Fruit fly (Drosophila melanogaster) whole organism, wandering third instar larva: Measurements from ENCODE around the gene CG45100.
A peak's percentile ranks its signal among the peaks of the same experiment; 100 is the strongest.

Source experiments
- Abd-B ChIP-seq: fragments of >200 bp; optimal IDR thresholded peaks from 2 replicates; lab custom pipeline; 2017; ENCODE audit warnings: missing biosample characterization, missing genetic modification characterization
- CG32264 ChIP-seq: fragments of 200-800 bp; sonication (Bioruptor generic); optimal IDR thresholded peaks from 2 replicates; lab custom pipeline; 2016; ENCODE audit warnings: missing biosample characterization, missing genetic modification characterization
- CG9705 ChIP-seq: fragments of 200-800 bp; sonication (Bioruptor generic); optimal IDR thresholded peaks from 2 replicates; lab custom pipeline; 2018; ENCODE audit warnings: missing biosample characterization, mild to moderate bottlenecking, missing genetic modification characterization
- CrebA ChIP-seq: fragments of 200-800 bp; sonication (Bioruptor generic); optimal IDR thresholded peaks from 2 replicates; lab custom pipeline; 2016; ENCODE audit warnings: missing biosample characterization, mild to moderate bottlenecking, missing genetic modification characterization, borderline replicate concordance
- Dfd ChIP-seq: fragments of >200 bp; optimal IDR thresholded peaks from 2 replicates; lab custom pipeline; 2017; ENCODE audit warnings: missing biosample characterization, missing genetic modification characterization
- Dif ChIP-seq: fragments of 200-275, 200-300 bp; sonication (Bioruptor generic); optimal IDR thresholded peaks from 2 replicates; lab custom pipeline; 2018; ENCODE audit warnings: missing biosample characterization, missing genetic modification characterization; ENCODE audit not compliant: partially characterized antibody
- GATAd ChIP-seq: sonication (Bioruptor generic); optimal IDR thresholded peaks from 2 replicates; lab custom pipeline; 2016; ENCODE audit warnings: missing biosample characterization, missing genetic modification characterization
- HLH106 ChIP-seq: fragments of 200-800 bp; optimal IDR thresholded peaks from 3 replicates; lab custom pipeline; 2019; ENCODE audit warnings: missing biosample characterization, mild to moderate bottlenecking, missing genetic modification characterization, moderate library complexity
- Hnf4 ChIP-seq: fragments of 200-800 bp; sonication (Bioruptor generic); optimal IDR thresholded peaks from 2 replicates; lab custom pipeline; 2016; ENCODE audit warnings: missing biosample characterization, mild to moderate bottlenecking, missing genetic modification characterization
- Hr83 ChIP-seq: fragments of 200-300 bp; sonication (Bioruptor generic); optimal IDR thresholded peaks from 2 replicates; lab custom pipeline; 2016; ENCODE audit warnings: missing biosample characterization, mild to moderate bottlenecking, missing genetic modification characterization, moderate library complexity; ENCODE audit not compliant: poor library complexity, severe bottlenecking
- Jra ChIP-seq: sonication (Bioruptor generic); optimal IDR thresholded peaks from 2 replicates; lab custom pipeline; 2016; ENCODE audit warnings: missing biosample characterization, missing genetic modification characterization
- Mio ChIP-seq: sonication (Bioruptor generic); optimal IDR thresholded peaks from 2 replicates; lab custom pipeline; 2016; ENCODE audit warnings: missing biosample characterization, missing genetic modification characterization
- Myc ChIP-seq: fragments of >200 bp; optimal IDR thresholded peaks from 2 replicates; lab custom pipeline; 2017
- N ChIP-seq: fragments of >200 bp; optimal IDR thresholded peaks from 2 replicates; lab custom pipeline; 2018; ENCODE audit warnings: missing biosample characterization, missing external identifiers, missing genetic modification characterization
- OdsH ChIP-seq: fragments of 200-800 bp; sonication (Bioruptor generic); optimal IDR thresholded peaks from 2 replicates; lab custom pipeline; 2016; ENCODE audit warnings: missing biosample characterization, mild to moderate bottlenecking, missing genetic modification characterization
- Rel ChIP-seq, 2 experiments: fragments of 200-800 bp; sonication (Bioruptor generic) in 1 of 2; optimal IDR thresholded peaks; 2 replicates in 1 of 2; 3 replicates in 1 of 2; lab custom pipeline; 2016 to 2019; ENCODE audit warnings: mild to moderate bottlenecking in 2 of 2, missing biosample characterization in 2 of 2, missing genetic modification characterization in 2 of 2, moderate library complexity in 1 of 2
- Sp1 ChIP-seq: fragments of 200-800 bp; sonication (Bioruptor generic); optimal IDR thresholded peaks from 3 replicates; lab custom pipeline; 2019; ENCODE audit warnings: missing biosample characterization, mild to moderate bottlenecking, missing genetic modification characterization, moderate library complexity
- Vsx2 ChIP-seq: fragments of 200-300, 225-300 bp; sonication (Bioruptor generic); optimal IDR thresholded peaks from 2 replicates; lab custom pipeline; 2018; ENCODE audit warnings: missing biosample characterization, missing genetic modification characterization; ENCODE audit not compliant: partially characterized antibody
- br ChIP-seq: fragments of 200-800 bp; sonication (Bioruptor generic); optimal IDR thresholded peaks from 2 replicates; lab custom pipeline; 2016; ENCODE audit warnings: missing biosample characterization, missing genetic modification characterization
- brk ChIP-seq: fragments of 200-800 bp; sonication (Bioruptor generic); optimal IDR thresholded peaks from 2 replicates; lab custom pipeline; 2016; ENCODE audit warnings: missing biosample characterization, mild to moderate bottlenecking, missing genetic modification characterization
- dl ChIP-seq, 2 experiments: fragments of 175-275, 200-275 bp in 1 of 2; fragments of 200-275 bp in 1 of 2; sonication (Bioruptor generic); optimal IDR thresholded peaks; lab custom pipeline; 2018; ENCODE audit warnings: mild to moderate bottlenecking in 2 of 2, missing biosample characterization in 2 of 2, missing genetic modification characterization in 2 of 2, moderate library complexity in 2 of 2; ENCODE audit not compliant: partially characterized antibody in 2 of 2, insufficient read depth in 1 of 2
- dmrt93B ChIP-seq: fragments of 200-800 bp; sonication (Bioruptor generic); optimal IDR thresholded peaks from 2 replicates; lab custom pipeline; 2018; ENCODE audit warnings: missing biosample characterization, mild to moderate bottlenecking, missing genetic modification characterization
- dsf ChIP-seq: sonication (Bioruptor generic); optimal IDR thresholded peaks from 2 replicates; lab custom pipeline; 2016; ENCODE audit warnings: missing biosample characterization, missing genetic modification characterization, borderline replicate concordance
- ey ChIP-seq: fragments of 200-800 bp; sonication (Bioruptor generic); optimal IDR thresholded peaks from 2 replicates; lab custom pipeline; 2016; ENCODE audit warnings: missing biosample characterization, missing genetic modification characterization
- foxo ChIP-seq, 2 experiments: fragments of 200-800 bp; sonication (Bioruptor generic); optimal IDR thresholded peaks; 2 replicates in 1 of 2; 3 replicates in 1 of 2; lab custom pipeline; 2016 to 2017; ENCODE audit warnings: missing biosample characterization in 2 of 2, missing genetic modification characterization in 2 of 2
- fru ChIP-seq: fragments of 200-800 bp; sonication (Bioruptor generic); optimal IDR thresholded peaks from 3 replicates; lab custom pipeline; 2016; ENCODE audit warnings: missing biosample characterization, mild to moderate bottlenecking, missing genetic modification characterization
- h ChIP-seq: fragments of 200-800 bp; sonication (Bioruptor generic); optimal IDR thresholded peaks from 3 replicates; lab custom pipeline; 2016; ENCODE audit warnings: missing biosample characterization, mild to moderate bottlenecking, missing genetic modification characterization
- jim ChIP-seq: fragments of 175-275, 200-325 bp; sonication (Bioruptor generic); optimal IDR thresholded peaks from 2 replicates; lab custom pipeline; 2016; ENCODE audit warnings: missing biosample characterization, mild to moderate bottlenecking, missing genetic modification characterization
- lola ChIP-seq: fragments of >200 bp; optimal IDR thresholded peaks from 2 replicates; lab custom pipeline; 2017; ENCODE audit warnings: missing biosample characterization, missing genetic modification characterization
- pan ChIP-seq: fragments of >200 bp; optimal IDR thresholded peaks from 2 replicates; lab custom pipeline; 2017
- psq ChIP-seq: fragments of 200-800 bp; sonication (Bioruptor generic); optimal IDR thresholded peaks from 3 replicates; lab custom pipeline; 2017; ENCODE audit warnings: missing biosample characterization, mild to moderate bottlenecking, missing genetic modification characterization, moderate library complexity
- rgr ChIP-seq: fragments of 200-800 bp; sonication (Bioruptor generic); optimal IDR thresholded peaks from 3 replicates; lab custom pipeline; 2016; ENCODE audit warnings: missing biosample characterization, mild to moderate bottlenecking, missing genetic modification characterization
- sage ChIP-seq: fragments of 200-800 bp; sonication (Bioruptor generic); optimal IDR thresholded peaks from 2 replicates; lab custom pipeline; 2016; ENCODE audit warnings: missing biosample characterization, mild to moderate bottlenecking, missing genetic modification characterization
- sv ChIP-seq: fragments of 200-800 bp; sonication (Bioruptor generic); optimal IDR thresholded peaks from 3 replicates; lab custom pipeline; 2016; ENCODE audit warnings: missing biosample characterization, missing genetic modification characterization
- tai ChIP-seq: sonication (Bioruptor generic); optimal IDR thresholded peaks from 2 replicates; lab custom pipeline; 2016; ENCODE audit warnings: missing biosample characterization, missing genetic modification characterization
- usp ChIP-seq: fragments of >200 bp; optimal IDR thresholded peaks from 2 replicates; lab custom pipeline; 2017; ENCODE audit warnings: missing biosample characterization, missing genetic modification characterization
- woc ChIP-seq: sonication (Bioruptor generic); optimal IDR thresholded peaks from 2 replicates; lab custom pipeline; 2016; ENCODE audit warnings: missing biosample characterization, mild to moderate bottlenecking, missing genetic modification characterization

Gene CG45100

dm6 chr3R:5518627-5519026 lies 44.2 kb upstream of the CG45100 start:
- TF ChIP-seq GATAd (GFP tag; lab: Kevin White, UChicago) (no peak), Rel (GFP tag; optimal IDR thresholded peaks at IDR 0.05; lab: Kevin White, UChicago) (no peak), Rel (tag; optimal IDR thresholded peaks at IDR 0.05; lab: Kevin White, UChicago) (no peak), Dfd (GFP tag; lab: Kevin White, UChicago) (no peak), Jra (GFP tag; lab: Kevin White, UChicago) (no peak), rgr (GFP tag; lab: Kevin White, UChicago) (peak; percentile 37), tai (GFP tag; lab: Kevin White, UChicago) (no peak), fru (GFP tag; lab: Kevin White, UChicago) (peak; percentile 55), CG9705 (GFP tag; lab: Kevin White, UChicago) (no peak), br (GFP tag; lab: Kevin White, UChicago) (peak; percentile 24), sage (GFP tag; lab: Kevin White, UChicago) (no peak), CG32264 (GFP tag; lab: Kevin White, UChicago) (no peak), h (peak; percentile 35), CrebA (GFP tag; lab: Kevin White, UChicago) (no peak), Mio (GFP tag; lab: Kevin White, UChicago) (no peak), dmrt93B (peak; percentile 8), OdsH (GFP tag; lab: Kevin White, UChicago) (peak; percentile 39), Sp1 (GFP tag; lab: Kevin White, UChicago) (no peak), Dif (no peak), usp (no peak), Vsx2 (no peak), Hr83 (GFP tag; lab: Kevin White, UChicago) (no peak), psq (GFP tag; lab: Kevin White, UChicago) (peak; percentile 30), Abd-B (GFP tag; lab: Kevin White, UChicago) (no peak), sv (GFP tag; lab: Kevin White, UChicago) (no peak), woc (GFP tag; lab: Kevin White, UChicago) (peak; percentile 60), Hnf4 (GFP tag; lab: Kevin White, UChicago) (no peak), pan (no peak), HLH106 (peak; percentile 48), dl (GFP tag; optimal IDR thresholded peaks at IDR 0.05; lab: Kevin White, UChicago; ENCODE audit: insufficient read depth in 1 of 2, partially characterized antibody in 2 of 2) (no peak), ey (GFP tag; lab: Kevin White, UChicago) (peak; percentile 40), brk (no peak), foxo (GFP tag; optimal IDR thresholded peaks at IDR 0.05; lab: Kevin White, UChicago) (peak in 1 of 2 experiments; percentile 62), dsf (GFP tag; lab: Kevin White, UChicago) (no peak), N (GFP tag; lab: Kevin White, UChicago) (no peak), Myc (lab: Kevin White, UChicago) (no peak), lola (GFP tag; lab: Kevin White, UChicago) (no peak)

- TF ChIP-seq Hnf4 (GFP tag; lab: Kevin White, UChicago) (no peak), pan (no peak), Dif (peak; percentile 44), Vsx2 (peak; percentile 71), brk (no peak), CrebA (GFP tag; lab: Kevin White, UChicago) (no peak)
Observed at dm6 chr3R:5517876-5518211, 43.4 kb upstream of the CG45100 start.

- peak; percentile 8 for TF ChIP-seq tai (GFP tag; lab: Kevin White, UChicago)
- no peak for TF ChIP-seq Rel (GFP tag; optimal IDR thresholded peaks at IDR 0.05; lab: Kevin White, UChicago)
- peak; percentile 73 for TF ChIP-seq Rel (tag; optimal IDR thresholded peaks at IDR 0.05; lab: Kevin White, UChicago)
- TF ChIP-seq dmrt93B = no peak
- TF ChIP-seq OdsH (GFP tag; lab: Kevin White, UChicago) = peak; percentile 16
- TF ChIP-seq sv (GFP tag; lab: Kevin White, UChicago) = no peak
- TF ChIP-seq rgr (GFP tag; lab: Kevin White, UChicago) = no peak
- TF ChIP-seq dsf (GFP tag; lab: Kevin White, UChicago) = no peak
- TF ChIP-seq N (GFP tag; lab: Kevin White, UChicago) = no peak
- TF ChIP-seq CG32264 (GFP tag; lab: Kevin White, UChicago) = no peak
- TF ChIP-seq pan = no peak
- TF ChIP-seq h = peak; percentile 82
- no peak for TF ChIP-seq dl (GFP tag; optimal IDR thresholded peaks at IDR 0.05; lab: Kevin White, UChicago; ENCODE audit: insufficient read depth in 1 of 2, partially characterized antibody in 2 of 2)
- TF ChIP-seq Dif = peak; percentile 34
- TF ChIP-seq CG9705 (GFP tag; lab: Kevin White, UChicago) = no peak
- TF ChIP-seq Vsx2 = no peak
- no peak for TF ChIP-seq HLH106
- TF ChIP-seq ey (GFP tag; lab: Kevin White, UChicago) = no peak
- peak; percentile 62 for TF ChIP-seq Hr83 (GFP tag; lab: Kevin White, UChicago)
- peak; percentile 26 for TF ChIP-seq Hnf4 (GFP tag; lab: Kevin White, UChicago)
- TF ChIP-seq sage (GFP tag; lab: Kevin White, UChicago) = no peak
- peak; percentile 49 for TF ChIP-seq Jra (GFP tag; lab: Kevin White, UChicago)
- TF ChIP-seq psq (GFP tag; lab: Kevin White, UChicago) = peak; percentile 12
- no peak for TF ChIP-seq brk
- TF ChIP-seq Abd-B (GFP tag; lab: Kevin White, UChicago) = no peak
- TF ChIP-seq Dfd (GFP tag; lab: Kevin White, UChicago) = no peak
- no peak for TF ChIP-seq jim (GFP tag; lab: Kevin White, UChicago)
- no peak for TF ChIP-seq GATAd (GFP tag; lab: Kevin White, UChicago)
- TF ChIP-seq Myc (lab: Kevin White, UChicago) = no peak
- peak in 1 of 2 experiments; percentile 7 for TF ChIP-seq foxo (GFP tag; optimal IDR thresholded peaks at IDR 0.05; lab: Kevin White, UChicago)
- TF ChIP-seq Mio (GFP tag; lab: Kevin White, UChicago) = no peak
- TF ChIP-seq woc (GFP tag; lab: Kevin White, UChicago) = no peak
- peak; percentile 15 for TF ChIP-seq br (GFP tag; lab: Kevin White, UChicago)
- no peak for TF ChIP-seq usp
Observed at dm6 chr3R:5517002-5517875, 42.8 kb upstream of the CG45100 start, which contains the start of gene Itpr. Itpr (plus strand) TSS chr3R:5517117.
